Worm (Caenorhabditis elegans) whole organism, L2 larva: ENCODE measurements around the gene npax-4.

Source experiments
- Y55F3AM.14 ChIP-seq: fragments of 200-800 bp; sonication (Bioruptor generic); optimal IDR thresholded peaks from 2 replicates; lab custom pipeline; 2018; ENCODE audit warnings: mild to moderate bottlenecking, missing genetic modification characterization, missing compliant biosample characterization
- ceh-16 ChIP-seq: fragments of 150-350 bp; optimal IDR thresholded peaks from 2 replicates; lab custom pipeline; 2014; ENCODE audit warnings: missing biosample characterization, missing genetic modification characterization
- ceh-82 ChIP-seq: fragments of 150-350 bp; optimal IDR thresholded peaks from 2 replicates; lab custom pipeline; 2014; ENCODE audit warnings: missing biosample characterization, missing genetic modification characterization
- dmd-4 ChIP-seq: sonication (generic microtip); optimal IDR thresholded peaks from 2 replicates; lab custom pipeline; 2017; ENCODE audit warnings: missing biosample characterization, missing genetic modification characterization
- lin-13 ChIP-seq: fragments of 150-350 bp; optimal IDR thresholded peaks from 2 replicates; lab custom pipeline; 2014; ENCODE audit warnings: missing biosample characterization, missing genetic modification reagents, missing genetic modification characterization
- lin-39 ChIP-seq: fragments of 150-350 bp; optimal IDR thresholded peaks from 2 replicates; lab custom pipeline; 2014; ENCODE audit warnings: missing biosample characterization, missing genetic modification reagents, missing genetic modification characterization
- nhr-10 ChIP-seq: sonication (generic microtip); optimal IDR thresholded peaks from 2 replicates; lab custom pipeline; 2017; ENCODE audit warnings: missing biosample characterization, missing genetic modification characterization

ce11 chrIV:8830591-8830990, 49.1 kb downstream of the npax-4 start, which contains the start of gene T28C6.8:
- TF ChIP-seq lin-13 (GFP tag; lab: Kevin White, UChicago) (no peak), Y55F3AM.14 (no peak), ceh-82 (tag; lab: Kevin White, UChicago) (no peak), ceh-16 (tag; lab: Kevin White, UChicago) (no peak), lin-39 (tag; lab: Kevin White, UChicago) (no peak), nhr-10 (no peak), dmd-4 (no peak)
